Worm (Caenorhabditis elegans) whole organism, dauer: Measurements from ENCODE around the gene nhr-156.

Experiments used
- unc-62 ChIP-seq: sonication (generic microtip); optimal IDR thresholded peaks from 2 replicates; lab custom pipeline; 2017; ENCODE audit warnings: missing biosample characterization, missing genetic modification reagents, missing genetic modification characterization

nhr-156 gene

DNA sequence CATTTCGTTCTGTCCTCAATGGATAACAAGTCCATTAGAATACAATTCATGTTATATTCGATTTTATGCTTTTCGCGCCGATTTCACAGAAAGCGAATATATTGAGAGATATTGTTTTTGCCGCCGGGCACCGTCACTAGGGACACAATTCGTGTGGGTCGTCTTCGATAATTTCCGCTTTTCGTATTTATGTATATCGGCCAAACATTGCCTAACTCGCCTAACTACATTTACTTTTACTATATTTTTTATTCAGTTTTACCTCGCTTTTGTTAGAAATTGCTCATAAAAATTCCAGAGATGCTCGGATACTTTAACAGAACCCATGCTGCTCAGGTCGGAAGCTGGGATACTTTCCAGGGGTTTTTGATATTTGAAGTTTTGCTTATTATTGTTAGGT lies 11.2 kb upstream of the nhr-156 start, which contains the start of gene sre-9:
Gene sre-9, plus strand, starts transcription at position 301 of the 400 bp plus-strand sequence.
- TF ChIP-seq unc-62 (GFP tag; lab: Kevin White, UChicago) = no peak

DNA sequence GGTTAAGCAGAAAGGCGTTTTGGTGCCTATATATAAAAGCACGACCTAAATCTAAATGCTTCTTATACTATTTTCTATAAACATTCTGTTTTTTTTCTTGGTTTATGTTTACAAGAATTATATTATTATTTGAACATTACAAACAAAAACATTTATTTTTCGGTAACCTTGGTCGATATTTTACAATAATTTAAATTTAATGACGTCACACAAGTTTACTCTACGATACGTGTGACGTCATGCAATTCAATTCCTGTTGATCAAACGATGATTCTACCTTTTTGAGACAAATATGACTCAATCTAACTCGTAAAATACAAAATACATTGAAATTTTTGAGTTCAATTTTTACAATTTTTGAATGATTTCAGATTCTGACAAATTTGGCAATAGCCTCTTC lies 9.9 kb upstream of the nhr-156 start:
- no peak for TF ChIP-seq unc-62 (GFP tag; lab: Kevin White, UChicago)

ce11 chrV:3900102-3900501 lies 5.8 kb upstream of the nhr-156 start, which contains the start of gene irld-22:
Gene irld-22 (minus strand): TSS chrV:3900202.
- no peak for TF ChIP-seq unc-62 (GFP tag; lab: Kevin White, UChicago)

DNA sequence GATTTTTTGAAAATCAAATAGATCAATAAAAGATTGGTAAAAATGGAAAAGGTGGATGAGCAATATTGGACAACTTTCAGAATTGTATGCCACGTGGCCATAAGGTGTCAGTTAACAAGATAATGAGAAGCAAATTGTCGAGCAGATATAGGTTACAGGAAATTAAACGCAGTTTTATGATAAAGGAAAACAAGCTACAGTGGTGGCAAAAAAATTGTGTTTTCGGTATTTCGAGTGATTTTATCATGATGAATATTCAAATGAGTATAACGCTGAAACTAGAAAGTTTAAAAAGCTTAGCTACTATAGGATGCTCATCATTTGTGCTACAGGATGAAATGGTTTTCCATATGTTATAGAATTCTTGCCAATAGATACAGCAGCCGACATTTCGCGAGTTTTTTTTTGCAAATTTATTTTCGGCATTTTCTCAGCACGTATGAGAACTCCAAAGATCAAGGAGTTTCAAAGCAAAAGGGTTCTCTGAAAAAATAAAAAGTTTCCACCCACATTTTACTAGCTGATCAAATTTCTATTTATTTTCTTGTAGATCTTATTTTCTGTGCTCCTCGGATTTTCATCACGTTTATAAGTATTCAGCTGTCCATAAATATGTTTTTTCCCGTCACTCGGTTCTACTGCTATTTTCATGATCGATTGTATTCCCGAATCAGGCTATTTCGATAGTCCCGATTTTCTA lies 3.3 kb upstream of the nhr-156 start, which contains the start of the genes str-229 and srh-190:
Gene str-229, minus strand, starts transcription at position 101 of the 700 bp plus-strand sequence.
Gene srh-190, plus strand, starts transcription at position 650 of the 700 bp plus-strand sequence.
- no peak for TF ChIP-seq unc-62 (GFP tag; lab: Kevin White, UChicago)

ce11 chrV:3903424-3903823 lies 2.5 kb upstream of the nhr-156 start:
- TF ChIP-seq unc-62 (GFP tag; lab: Kevin White, UChicago) = no peak

DNA sequence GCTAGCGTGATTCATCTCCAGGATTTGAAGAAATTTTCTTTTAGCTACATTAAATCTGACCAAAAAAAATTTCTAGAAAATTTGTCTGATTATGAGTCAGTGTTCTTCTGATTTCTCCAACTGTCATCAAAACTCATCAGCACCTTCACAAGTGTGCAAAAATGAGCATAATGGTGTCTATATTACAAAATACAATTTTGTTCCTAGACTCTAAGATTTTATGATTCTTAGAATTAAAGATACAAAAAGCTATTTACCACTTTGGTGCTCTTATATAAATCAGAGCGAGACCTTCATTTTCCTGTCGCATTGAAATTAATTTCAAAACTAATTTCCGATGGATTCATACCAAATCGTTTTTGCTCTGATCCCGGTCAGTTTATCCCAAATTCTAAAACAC lies 6.6 kb downstream of the nhr-156 start, which contains the start of gene srx-68:
Gene srx-68, plus strand, starts transcription at position 301 of the 400 bp plus-strand sequence.
- TF ChIP-seq unc-62 (GFP tag; lab: Kevin White, UChicago) = no peak

ce11 chrV:3913131-3913530 lies 7.2 kb downstream of the nhr-156 start:
- no peak for TF ChIP-seq unc-62 (GFP tag; lab: Kevin White, UChicago)

DNA sequence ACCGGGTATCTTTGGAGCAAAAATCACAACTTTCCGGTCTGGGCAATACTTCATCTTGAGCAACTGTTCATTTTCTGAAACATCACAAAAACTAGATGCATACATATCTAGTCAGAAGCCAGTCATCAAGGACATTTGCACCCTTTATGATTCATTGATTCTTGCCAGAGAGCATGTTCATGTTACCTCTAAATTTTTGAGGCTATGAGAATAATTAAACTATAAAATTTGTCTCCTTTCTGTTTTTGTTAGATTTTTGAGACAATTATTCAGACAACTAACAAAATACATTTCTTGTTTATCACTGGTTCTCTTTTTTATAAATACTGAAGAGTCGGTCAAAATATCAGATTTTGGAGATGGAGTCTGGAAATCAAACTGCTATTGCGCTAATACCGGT lies 10.6 kb downstream of the nhr-156 start, which contains the start of gene srx-67:
Gene srx-67, plus strand, starts transcription at position 301 of the 400 bp plus-strand sequence.
- no peak for TF ChIP-seq unc-62 (GFP tag; lab: Kevin White, UChicago)

- no peak for TF ChIP-seq unc-62 (GFP tag; lab: Kevin White, UChicago)
Measured at ce11 chrV:3919289-3919688, 13.4 kb downstream of the nhr-156 start, which contains the start of gene srx-66. Gene srx-66 (plus strand): TSS chrV:3919589.

- TF ChIP-seq unc-62 (GFP tag; lab: Kevin White, UChicago) = no peak
Measured at ce11 chrV:3921635-3922034, 15.7 kb downstream of the nhr-156 start, which contains the start of gene srx-65. Gene srx-65 (plus strand): TSS chrV:3921935.

DNA sequence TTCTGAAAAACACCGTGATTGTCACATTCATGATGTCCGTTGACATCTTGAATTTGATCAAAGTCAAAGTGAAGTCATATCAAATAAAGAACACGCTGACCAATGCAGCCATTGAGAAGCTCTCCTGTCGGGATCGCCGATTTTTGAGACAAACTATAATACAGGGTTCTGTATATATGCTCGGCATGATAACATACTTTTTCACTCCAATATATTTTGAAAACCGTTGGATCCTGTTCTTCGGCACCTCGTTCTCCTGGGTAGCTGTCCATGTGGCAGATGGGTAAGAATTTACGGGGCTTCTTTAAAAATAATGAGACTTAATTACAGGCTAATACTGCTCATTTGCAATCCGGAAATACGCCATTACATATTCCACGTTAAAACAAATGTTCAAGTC lies 16.6 kb downstream of the nhr-156 start:
- TF ChIP-seq unc-62 (GFP tag; lab: Kevin White, UChicago) = no peak

DNA sequence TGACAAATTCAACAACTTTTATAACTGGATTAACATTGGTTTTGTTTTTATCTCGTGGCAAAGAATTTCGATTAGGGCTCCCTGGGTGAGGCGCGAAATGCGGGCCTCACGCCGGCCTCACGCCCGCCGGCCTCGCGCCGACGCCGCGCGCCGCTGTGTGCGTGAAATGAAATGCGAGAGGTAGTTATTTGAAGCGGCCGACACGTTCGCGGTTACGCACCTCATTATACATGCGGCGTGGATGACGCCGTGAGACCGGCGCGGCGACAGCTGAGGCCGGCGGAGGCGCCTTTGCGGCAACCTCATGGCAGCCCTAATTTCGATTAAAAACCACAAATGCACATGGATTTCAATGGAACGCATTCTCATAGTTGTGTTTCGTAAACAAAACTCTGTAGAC lies 21.6 kb downstream of the nhr-156 start:
- no peak for TF ChIP-seq unc-62 (GFP tag; lab: Kevin White, UChicago)

DNA sequence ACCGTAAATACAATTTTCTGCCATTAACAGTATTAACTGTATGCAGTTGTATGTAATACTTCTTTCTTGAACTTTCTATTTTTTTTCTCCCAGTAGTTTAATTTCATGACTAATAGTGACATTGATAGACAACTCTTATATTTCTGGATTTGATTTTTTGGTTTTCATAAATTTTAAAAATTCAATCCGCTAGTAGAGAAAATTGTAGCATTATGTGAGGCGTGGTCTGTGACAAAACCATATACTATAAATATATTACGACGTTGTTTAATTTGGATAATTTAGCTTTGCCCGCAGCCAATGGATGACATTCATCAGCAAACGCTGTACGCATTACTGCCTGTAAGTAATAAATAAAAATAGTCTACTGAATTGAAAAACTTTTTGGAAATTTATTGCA lies 23.2 kb downstream of the nhr-156 start, which contains the start of gene srx-64:
Gene srx-64, plus strand, starts transcription at position 301 of the 400 bp plus-strand sequence.
- TF ChIP-seq unc-62 (GFP tag; lab: Kevin White, UChicago) = no peak

DNA sequence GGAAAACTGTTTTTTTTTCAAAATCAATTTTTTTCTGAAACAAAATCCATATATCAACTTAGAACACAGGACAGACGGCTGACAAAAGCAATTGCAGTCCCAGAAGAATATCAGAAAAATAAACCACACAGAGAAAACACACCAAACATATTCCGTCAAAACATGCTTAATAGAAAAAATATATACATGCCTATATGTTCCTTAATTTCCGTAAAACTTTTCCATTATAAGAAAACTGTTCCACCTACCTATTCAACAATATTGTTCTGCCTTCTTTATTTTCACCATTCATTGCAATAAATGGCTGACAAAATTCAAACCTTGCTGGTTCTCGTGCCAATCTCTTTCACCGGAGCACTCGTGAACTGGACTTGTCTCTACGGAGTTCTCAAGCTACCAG lies 25.4 kb downstream of the nhr-156 start, which contains the start of gene srx-63:
Gene srx-63, plus strand, starts transcription at position 301 of the 400 bp plus-strand sequence.
- TF ChIP-seq unc-62 (GFP tag; lab: Kevin White, UChicago) = no peak

ce11 chrV:3935892-3936478 lies 30.1 kb downstream of the nhr-156 start, which contains the start of gene cyp-35A5:
Gene cyp-35A5 (plus strand): TSS chrV:3936326.
- TF ChIP-seq unc-62 (GFP tag; lab: Kevin White, UChicago) = no peak

ce11 chrV:3938789-3939188 lies 32.9 kb downstream of the nhr-156 start, which contains the start of gene cyp-35B1:
Gene cyp-35B1 (plus strand): TSS chrV:3939032.
- no peak for TF ChIP-seq unc-62 (GFP tag; lab: Kevin White, UChicago)
